Worm (Caenorhabditis elegans): Measurements from ENCODE around the gene F54D8.6.

DNA sequence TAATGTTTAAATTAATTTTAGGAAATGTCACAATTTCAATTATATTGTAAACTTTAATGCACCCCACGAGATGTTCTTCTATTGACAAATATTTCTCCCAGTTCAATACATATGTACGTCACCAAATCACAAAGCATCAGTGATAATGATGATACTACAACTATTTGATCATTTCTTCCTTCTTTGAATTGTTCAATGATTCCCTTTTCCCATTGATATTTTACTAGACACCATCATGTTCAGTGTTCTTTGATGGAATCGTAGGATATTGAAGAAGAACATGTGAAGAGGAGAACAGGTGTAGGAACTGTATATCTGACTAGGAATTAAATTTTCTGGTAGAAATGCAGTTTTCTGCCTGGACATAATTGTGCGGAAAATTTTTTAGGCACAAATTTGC, 13.3 kb upstream of the F54D8.6 start:
- TF ChIP-seq nhr-11 (tag; optimal IDR thresholded peaks at IDR 0.05) (no peak), skn-1 (tag; optimal IDR thresholded peaks at IDR 0.05) (no peak), zag-1 (tag; optimal IDR thresholded peaks at IDR 0.05) (no peak), nhr-28 (tag; optimal IDR thresholded peaks at IDR 0.05) (no peak), mab-9 (GFP tag; IDR thresholded peaks at IDR 0.05) (no peak), unc-62 (GFP tag; optimal IDR thresholded peaks at IDR 0.05) (no peak), egl-27 (tag; optimal IDR thresholded peaks at IDR 0.05) (no peak), nhr-20 (tag; optimal IDR thresholded peaks at IDR 0.05) (peak; percentile 32), fkh-8 (tag; optimal IDR thresholded peaks at IDR 0.05) (no peak), lsy-2 (tag; optimal IDR thresholded peaks at IDR 0.05) (no peak), nhr-76 (tag; optimal IDR thresholded peaks at IDR 0.05) (no peak), ces-1 (GFP tag; optimal IDR thresholded peaks at IDR 0.05) (no peak)

Data from whole organism, L1 larva.